Fruit fly (Drosophila melanogaster): Measurements from ENCODE around the gene CG9259.
A peak's percentile ranks its signal among the peaks of the same experiment; 100 is the strongest.

The CG9259 gene

DNA sequence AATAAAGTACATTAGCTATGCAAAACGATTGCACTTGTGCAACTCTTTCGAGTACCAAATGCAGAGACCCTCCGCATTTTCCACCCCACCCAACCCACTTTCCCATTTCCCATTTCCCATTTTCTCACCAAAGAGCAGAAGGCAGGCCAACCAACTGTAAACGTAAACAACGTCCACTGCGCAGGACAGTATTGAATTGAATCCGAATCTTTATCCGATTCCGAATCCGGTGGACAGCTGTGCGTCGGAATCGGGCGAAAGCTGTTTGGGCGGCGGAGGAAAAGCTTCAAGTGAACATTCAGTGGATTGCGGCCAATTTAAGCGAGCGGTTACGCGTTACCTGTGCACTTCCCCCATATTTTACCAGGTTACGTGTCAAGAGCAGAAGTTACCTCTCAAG, 14.1 kb upstream of the CG9259 start, which contains the start of gene tadr:
tadr (plus strand) TSS at position 301 of the 400 bp plus-strand sequence.
- no peak for TF ChIP-seq CG17801 (GFP tag; optimal IDR thresholded peaks at IDR 0.05; ENCODE audit: partially characterized antibody)

DNA sequence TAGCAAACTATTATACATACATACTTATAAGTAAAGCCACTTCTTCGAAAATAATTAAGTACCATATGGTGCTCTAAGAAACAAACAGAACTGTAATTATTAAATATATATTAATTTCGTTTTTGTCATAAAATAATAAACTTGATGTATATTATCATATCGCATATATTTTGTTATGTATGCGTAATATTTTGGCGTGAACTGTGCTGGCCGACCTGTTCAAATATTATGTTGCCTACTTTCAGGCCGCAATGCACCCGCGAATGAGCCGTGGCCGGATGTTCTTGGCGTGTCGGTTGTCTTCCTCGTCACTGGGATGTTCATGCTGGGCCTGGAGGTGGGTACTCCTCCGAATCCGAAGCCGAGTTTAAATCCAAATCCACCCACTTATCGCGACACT, 11.3 kb upstream of the CG9259 start:
- TF ChIP-seq CG17801 (GFP tag; optimal IDR thresholded peaks at IDR 0.05; ENCODE audit: partially characterized antibody): no peak

DNA sequence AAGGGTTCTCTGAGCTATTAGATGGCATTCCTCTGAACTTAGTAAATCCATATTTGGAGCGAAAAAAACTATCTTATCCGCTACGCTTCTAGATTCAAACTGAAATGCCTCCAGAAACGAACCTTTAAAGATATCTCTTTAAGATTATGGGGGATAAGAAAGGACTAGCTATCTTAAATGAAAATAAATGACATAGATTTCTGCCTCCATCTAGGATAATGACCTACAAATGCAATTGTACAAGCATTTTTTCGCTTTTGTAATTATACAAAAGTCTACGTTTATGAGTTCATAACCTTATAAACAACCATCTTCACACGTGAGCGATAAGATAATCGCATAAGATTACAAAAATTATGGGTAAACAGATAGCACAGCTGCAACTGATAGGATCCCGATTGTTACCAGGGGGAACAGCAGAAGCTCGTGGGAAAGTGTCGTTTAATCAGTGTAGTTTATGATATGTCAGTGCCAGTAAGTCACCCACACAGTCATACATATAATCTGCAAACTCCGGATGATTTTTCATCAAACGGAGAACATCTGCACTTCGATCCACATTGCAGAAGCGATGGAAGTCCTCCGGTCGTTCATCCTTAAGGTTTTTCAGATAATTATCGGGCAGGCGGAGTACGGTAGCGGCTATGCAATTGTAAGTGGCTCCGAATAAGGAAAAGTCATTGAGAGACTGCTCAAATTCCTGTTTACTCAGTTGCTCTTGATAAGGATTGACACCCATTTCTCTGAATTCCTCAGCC, 6.6 kb upstream of the CG9259 start, which contains the start of gene CG33511:
CG33511 (minus strand) TSS at position 51 of the 758 bp plus-strand sequence.
- TF ChIP-seq CG17801 (GFP tag; optimal IDR thresholded peaks at IDR 0.05; ENCODE audit: partially characterized antibody): no peak

DNA sequence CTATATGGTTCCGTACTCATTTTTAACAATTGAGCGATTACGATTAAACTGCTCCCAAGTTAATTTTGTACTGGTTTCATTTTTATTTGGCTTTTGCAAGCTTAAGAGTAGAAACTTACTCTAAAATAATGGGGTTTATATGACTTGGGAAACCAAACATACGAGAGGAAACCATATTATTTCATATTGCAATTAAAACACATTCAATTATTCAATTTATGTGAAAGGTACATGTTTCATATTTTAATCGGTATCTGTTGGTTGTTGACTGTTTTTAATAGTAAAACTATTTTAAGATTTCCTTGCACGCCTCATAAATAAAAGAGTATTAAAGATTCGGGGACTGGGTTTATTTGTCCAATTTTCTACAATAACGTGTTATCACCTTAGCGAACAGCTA, 4.9 kb upstream of the CG9259 start, which contains the start of gene CG33510:
CG33510 (minus strand) TSS at position 59 of the 400 bp plus-strand sequence.
- TF ChIP-seq CG17801 (GFP tag; optimal IDR thresholded peaks at IDR 0.05; ENCODE audit: partially characterized antibody): no peak

DNA sequence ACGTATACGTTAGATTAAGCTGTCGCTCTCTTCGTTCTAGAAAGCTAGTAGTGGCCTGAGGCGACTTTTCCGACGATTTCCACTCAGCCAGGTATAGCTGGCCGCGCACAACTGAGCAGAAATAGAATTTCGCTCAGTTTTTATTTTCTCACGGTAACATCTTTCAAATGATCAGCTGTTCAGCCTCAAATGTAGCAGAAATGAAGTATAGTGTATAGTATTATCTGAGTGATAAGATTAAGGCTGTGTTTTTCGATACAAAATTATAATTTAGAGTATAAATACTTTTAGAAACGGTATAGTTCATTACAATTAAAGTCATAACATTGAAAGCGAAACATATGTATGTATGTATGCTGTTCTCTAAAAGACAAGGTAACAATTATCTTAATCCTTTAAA, 2.8 kb upstream of the CG9259 start, which contains the start of gene CG33509:
CG33509 (minus strand) TSS at position 101 of the 400 bp plus-strand sequence.
- TF ChIP-seq CG17801 (GFP tag; optimal IDR thresholded peaks at IDR 0.05; ENCODE audit: partially characterized antibody): no peak

DNA sequence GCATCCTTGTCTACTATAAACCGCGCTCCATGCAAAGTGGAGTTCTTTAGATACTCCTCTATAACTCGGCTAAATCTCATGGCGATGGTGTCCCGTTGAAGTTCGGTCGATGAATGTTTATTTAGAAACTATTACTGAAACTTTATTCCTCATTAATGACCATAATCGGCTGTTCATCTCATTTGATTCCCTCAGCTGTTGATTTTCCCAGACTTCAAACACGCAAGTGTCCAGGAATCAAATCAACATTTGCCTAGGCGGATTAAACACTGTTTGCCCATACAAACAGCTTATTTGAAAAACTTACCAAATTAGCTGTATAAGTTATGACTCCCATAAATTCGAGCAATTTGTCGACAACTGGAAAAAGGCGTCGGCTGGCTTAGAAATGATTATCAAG, 524 bp upstream of the CG9259 start, which contains the start of gene ppk13:
ppk13 (minus strand) TSS at position 101 of the 400 bp plus-strand sequence.
- no peak for TF ChIP-seq CG17801 (GFP tag; optimal IDR thresholded peaks at IDR 0.05; ENCODE audit: partially characterized antibody)

DNA sequence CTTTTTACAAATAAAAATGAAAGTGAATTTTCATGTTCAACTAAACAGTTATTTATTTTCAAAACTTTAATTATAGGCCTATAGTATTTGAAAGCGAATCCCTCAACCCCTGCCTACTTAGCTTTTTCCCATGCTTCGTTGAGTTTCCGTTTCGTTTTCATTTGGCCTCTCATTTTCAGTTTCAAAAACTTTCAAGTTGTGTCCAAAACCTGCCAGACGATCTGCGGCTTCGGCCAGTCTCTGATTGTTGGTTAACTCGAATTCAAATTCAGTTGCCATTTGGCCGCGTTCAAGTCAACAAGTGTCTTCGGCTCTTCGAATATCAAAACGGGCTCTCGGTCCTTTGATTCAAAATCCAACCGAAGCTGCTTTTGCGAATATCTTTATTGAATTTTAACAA, 1.8 kb downstream of the CG9259 start, which contains the start of gene CG14397:
CG14397 (plus strand) TSS at position 270 of the 400 bp plus-strand sequence.
- TF ChIP-seq CG17801 (GFP tag; optimal IDR thresholded peaks at IDR 0.05; ENCODE audit: partially characterized antibody): no peak

DNA sequence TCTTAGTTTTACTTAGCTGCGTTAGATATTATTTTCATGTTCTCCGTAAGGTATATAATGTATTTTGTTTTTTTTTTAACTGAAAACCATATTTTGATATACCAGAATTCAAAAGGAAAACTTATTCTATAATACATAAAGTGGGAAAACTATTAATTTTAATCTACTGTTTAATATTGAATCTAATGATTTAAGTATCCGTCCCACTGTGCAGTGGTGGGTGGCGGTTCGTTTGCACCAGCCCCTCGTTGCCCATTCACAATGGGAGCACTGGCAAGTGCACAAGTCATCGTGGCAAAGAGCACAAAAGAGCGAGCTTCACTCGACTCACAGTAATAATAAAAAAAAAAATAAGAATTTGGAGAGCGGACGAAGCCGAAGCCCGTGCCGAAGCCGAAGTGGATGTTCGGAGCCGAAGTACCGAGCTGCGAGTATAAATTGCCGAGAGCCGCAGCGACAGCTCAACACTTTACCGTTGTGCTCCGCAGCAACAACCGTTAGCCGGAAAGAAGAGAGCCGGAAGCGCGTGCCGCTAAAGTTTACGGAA, 7.3 kb downstream of the CG9259 start, which contains the start of gene CG34136:
CG34136 (plus strand) TSS at position 475 of the 547 bp plus-strand sequence.
- peak; percentile 74 for TF ChIP-seq CG17801 (GFP tag; optimal IDR thresholded peaks at IDR 0.05; ENCODE audit: partially characterized antibody)

DNA sequence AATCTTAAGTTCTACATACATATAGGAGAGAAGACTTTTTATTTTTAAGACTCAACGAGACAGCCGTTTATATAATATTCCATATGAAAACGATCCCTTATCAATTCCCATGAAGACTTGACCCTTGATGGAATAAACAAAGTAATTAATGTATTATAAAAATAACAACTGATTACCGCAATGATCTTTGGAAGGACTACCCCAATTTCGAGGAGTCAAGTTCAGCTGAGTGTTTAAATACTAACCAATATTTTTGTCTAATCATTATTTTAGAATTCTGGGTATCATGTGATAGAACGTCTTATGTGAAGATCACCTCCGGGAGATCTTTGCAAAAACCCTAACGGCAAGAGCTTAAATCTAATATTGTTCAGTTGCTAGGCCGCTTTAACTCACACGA, 8.7 kb downstream of the CG9259 start:
- TF ChIP-seq CG17801 (GFP tag; optimal IDR thresholded peaks at IDR 0.05; ENCODE audit: partially characterized antibody): no peak

DNA sequence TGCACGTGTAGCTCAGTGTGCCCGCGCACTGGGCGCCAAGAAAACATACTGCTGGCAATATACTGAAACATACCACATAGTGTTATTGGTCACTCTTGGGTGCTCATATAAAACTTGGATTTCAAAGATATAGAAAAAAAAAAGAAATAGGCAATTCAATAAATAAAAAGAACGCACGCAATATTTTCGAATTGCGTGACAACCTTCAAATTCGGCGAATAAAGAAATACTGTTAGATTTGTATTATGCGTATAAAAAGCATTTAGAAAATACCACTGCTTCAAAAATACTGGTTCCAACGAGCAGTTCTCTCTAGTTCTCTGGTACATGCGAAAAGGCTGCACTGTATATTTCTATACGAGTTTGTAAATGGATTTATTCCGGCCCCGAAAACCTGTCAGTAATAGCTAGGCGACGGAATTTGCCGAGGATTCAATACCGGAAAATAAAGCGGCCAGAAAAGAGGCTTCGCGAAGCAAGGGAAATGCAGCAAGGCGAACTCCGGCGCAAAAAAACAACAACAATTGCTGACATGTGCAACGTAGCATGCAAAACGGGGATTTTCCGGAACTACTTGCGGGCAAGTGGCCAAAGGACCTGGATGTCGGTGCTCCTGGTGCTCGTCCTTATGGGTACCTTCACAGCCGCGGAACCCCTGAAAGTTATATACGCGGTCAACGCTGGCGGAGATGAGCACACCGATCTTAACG, 13.4 kb downstream of the CG9259 start, which contains the start of gene CG9257:
CG9257 (plus strand) TSS at position 345 of the 710 bp plus-strand sequence.
- no peak for TF ChIP-seq CG17801 (GFP tag; optimal IDR thresholded peaks at IDR 0.05; ENCODE audit: partially characterized antibody)

DNA sequence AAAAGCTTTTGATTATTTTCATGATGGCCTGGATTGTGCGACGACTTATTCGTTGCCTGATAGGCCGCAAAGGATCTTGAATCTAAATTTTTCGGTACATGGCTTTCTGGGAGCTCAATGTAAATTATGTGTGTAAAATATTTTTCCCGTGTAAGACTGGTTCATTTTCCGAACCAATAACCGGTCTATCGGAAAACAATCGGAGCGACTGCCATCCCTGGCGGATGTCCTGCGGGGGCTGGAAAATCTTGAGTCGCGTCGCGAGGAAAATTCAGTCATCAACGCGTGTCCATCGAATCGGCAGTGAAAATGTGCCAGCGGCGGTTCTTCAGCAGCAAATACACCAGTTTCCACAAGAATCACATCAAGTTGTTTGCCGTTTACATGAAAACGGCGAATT, 15.2 kb downstream of the CG9259 start, which contains the start of the genes CG46307 and Nhe2:
CG46307 (plus strand) TSS at position 243 of the 400 bp plus-strand sequence.
Nhe2 (plus strand) TSS at position 243 of the 400 bp plus-strand sequence.
- TF ChIP-seq CG17801 (GFP tag; optimal IDR thresholded peaks at IDR 0.05; ENCODE audit: partially characterized antibody): no peak

DNA sequence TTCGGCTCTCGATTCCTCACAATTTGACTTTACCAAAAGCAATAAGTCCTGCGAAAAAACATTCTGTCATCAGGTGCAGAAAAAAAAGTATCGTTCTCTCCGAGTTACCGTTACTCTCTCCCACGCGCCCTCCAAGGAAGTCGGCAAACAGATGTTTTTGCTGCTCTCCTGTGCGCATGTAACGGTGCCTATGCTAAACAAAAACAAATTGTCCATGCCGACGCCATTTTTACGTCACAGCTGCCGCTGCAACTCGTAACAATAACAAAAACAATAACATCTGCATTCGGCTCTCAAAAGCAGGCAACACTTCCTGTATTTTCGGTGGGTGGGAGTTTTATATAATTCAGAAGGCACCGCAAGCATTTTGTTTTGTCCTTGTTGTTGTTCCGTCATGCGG, 16.0 kb downstream of the CG9259 start:
- no peak for TF ChIP-seq CG17801 (GFP tag; optimal IDR thresholded peaks at IDR 0.05; ENCODE audit: partially characterized antibody)

DNA sequence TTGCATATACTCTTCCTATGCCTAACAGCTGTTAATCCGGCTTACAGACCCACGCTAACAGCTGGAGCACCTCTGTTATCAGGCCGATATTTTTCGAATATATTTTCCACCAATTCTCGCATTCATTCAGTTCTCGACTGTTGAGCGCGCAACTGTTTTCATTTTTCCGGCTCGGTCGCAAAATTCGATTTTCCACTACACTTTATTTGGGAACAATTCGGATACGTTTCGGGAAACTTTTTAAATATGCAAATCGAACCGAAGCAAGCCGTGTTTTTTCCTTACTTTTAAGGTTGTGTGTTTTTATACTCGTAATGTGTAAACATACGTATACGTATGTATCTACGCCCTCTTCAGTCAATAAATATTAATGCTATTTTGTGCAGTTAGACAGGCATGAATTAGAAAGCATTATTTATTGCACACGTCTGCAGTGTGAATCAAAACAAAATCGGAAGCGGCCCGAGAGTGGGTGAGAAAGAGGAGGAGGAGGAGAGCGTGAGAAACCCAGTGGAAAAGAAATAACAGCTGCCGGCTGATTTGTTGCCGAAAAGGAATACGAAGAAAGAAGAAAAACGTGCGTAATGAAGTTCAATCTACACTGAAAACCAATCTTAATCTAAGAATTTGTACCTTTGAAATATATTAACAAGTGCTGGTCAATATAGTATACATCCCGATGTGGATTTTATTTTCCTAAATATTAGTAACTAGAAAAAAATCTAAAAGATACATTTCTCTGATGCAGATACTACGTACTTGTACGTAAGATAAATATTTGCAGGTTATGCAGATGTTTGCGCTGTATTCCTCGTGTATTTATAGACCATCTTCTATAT, 18.7 kb downstream of the CG9259 start:
- no peak for TF ChIP-seq CG17801 (GFP tag; optimal IDR thresholded peaks at IDR 0.05; ENCODE audit: partially characterized antibody)

DNA sequence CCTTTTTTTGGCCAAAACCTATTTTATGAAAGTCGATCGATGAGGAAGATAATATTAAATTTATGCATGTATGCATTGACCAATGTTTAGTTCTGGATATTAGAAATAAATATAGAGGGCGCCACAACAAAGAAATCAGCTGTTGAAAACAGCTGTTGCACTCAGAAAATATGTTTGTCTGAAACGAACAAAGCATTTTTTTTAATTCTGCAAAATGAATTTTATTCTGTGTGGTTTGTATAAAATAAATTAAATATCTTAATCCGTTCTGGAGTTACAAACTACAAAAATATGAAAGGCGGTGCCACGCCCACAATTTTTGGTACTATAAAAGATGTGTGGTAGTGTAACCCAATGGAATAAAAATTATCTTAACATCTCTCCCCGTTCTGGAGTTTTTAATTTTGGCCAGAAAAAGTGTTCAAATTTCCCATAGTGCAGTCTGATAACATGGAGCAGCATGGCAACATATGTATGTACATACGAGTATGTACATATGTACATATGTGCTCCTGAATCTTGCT, 19.6 kb downstream of the CG9259 start:
- peak; percentile 6 for TF ChIP-seq CG17801 (GFP tag; optimal IDR thresholded peaks at IDR 0.05; ENCODE audit: partially characterized antibody)

Measured in ovary, adult (tissue).